Fruit fly (Drosophila melanogaster): ENCODE results near the gene Stat92E.
A peak's percentile ranks its signal among the peaks of the same experiment; 100 is the strongest.

Gene Stat92E

DNA sequence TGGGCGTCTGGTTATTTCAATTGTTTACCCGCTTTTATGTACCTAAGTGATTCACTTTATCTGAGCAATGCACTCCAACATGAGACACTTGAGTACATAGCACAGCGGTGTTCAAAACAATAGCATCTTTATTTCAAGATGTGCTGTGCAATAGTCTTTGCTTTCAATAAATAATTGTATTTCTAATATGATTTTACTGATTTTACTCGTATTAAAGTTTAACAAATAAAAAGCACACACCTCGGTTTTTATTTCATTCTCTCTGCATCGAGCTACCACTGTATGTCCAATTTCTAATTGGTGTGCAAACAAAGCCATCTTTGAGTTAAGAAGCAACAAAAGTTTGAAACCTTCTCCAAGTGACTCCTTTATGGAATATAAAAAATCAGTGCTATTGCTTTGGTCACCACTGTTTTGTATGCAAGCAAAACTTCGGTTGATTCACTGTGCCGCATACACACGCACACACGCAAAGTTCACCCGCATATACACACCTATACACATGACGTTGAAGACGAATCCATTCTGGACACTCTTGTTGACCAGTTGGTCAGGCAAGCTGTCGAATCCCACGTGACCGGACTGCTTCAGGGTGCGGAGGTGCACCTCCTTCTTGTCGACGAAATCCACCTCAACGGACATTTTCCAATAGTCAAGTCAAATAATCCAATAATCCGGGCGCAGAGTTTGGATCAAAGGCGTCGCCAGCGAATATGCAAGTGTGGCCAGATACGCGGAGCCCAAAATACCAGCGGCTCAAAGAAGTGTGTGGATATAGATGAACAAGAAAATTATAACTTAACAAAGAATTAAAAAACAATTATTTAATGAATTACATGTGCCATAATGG lies 35.7 kb upstream of the Stat92E start, which contains the start of gene Septin2 (continued):
- TF ChIP-seq CG8632 (GFP tag; optimal IDR thresholded peaks at IDR 0.05) (peak; percentile 94), CG9139 (GFP tag; optimal IDR thresholded peaks at IDR 0.05) (peak; percentile 80), CG6276 (GFP tag; optimal IDR thresholded peaks at IDR 0.05) (peak; percentile 96), CG3032 (tag; optimal IDR thresholded peaks at IDR 0.05) (peak; percentile 85), Sox14 (GFP tag; optimal IDR thresholded peaks at IDR 0.05) (peak; percentile 93), cyc (GFP tag; optimal IDR thresholded peaks at IDR 0.05) (peak; percentile 92), lz (GFP tag; optimal IDR thresholded peaks at IDR 0.05) (peak; percentile 93), Sox102F (GFP tag; optimal IDR thresholded peaks at IDR 0.05) (peak; percentile 94), vri (GFP tag; optimal IDR thresholded peaks at IDR 0.05) (peak; percentile 84), CG34406 (GFP tag; optimal IDR thresholded peaks at IDR 0.05) (peak; percentile 92), CG32006 (GFP tag; optimal IDR thresholded peaks at IDR 0.05) (peak; percentile 97), fkh (GFP tag; optimal IDR thresholded peaks at IDR 0.05) (peak; percentile 91), CG3919 (GFP tag; optimal IDR thresholded peaks at IDR 0.05) (peak; percentile 94), Smox (GFP tag; optimal IDR thresholded peaks at IDR 0.05) (peak; percentile 94), CG6792 (GFP tag; optimal IDR thresholded peaks at IDR 0.05) (peak; percentile 93)

DNA sequence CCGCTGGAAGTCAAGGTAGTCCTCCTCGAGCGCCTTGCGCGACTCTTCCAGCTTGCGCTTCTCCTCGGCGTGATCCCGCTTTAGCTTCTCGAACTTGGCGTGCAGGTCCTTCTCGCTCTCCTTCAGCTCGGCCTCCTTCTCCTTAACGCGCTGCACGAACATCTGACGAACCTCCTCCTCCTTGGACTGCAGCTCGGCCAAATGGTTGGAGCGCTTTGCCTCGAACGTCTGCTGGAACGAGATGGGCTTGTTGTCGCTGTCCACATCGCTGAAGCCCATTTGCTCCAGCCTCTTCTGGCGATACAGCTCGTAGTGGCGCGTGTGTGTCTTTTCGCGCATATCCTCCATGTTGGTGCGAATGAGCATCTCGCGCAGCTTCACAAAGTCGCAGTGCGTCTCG lies 34.3 kb upstream of the Stat92E start:
- TF ChIP-seq CG6163 (GFP tag; IDR thresholded peaks at IDR 0.05) (peak; percentile 15; the same call in 1 of the 3 replicates), CG15336 (GFP tag; IDR thresholded peaks at IDR 0.05) (no peak), CG34406 (GFP tag; optimal IDR thresholded peaks at IDR 0.05) (no peak), lz (GFP tag; optimal IDR thresholded peaks at IDR 0.05) (no peak), Eip75B (GFP tag; optimal IDR thresholded peaks at IDR 0.05) (no peak), CG3919 (GFP tag; optimal IDR thresholded peaks at IDR 0.05) (no peak), cyc (GFP tag; optimal IDR thresholded peaks at IDR 0.05) (no peak), CG3032 (tag; optimal IDR thresholded peaks at IDR 0.05) (no peak), CG1621 (tag; optimal IDR thresholded peaks at IDR 0.05) (no peak)

DNA sequence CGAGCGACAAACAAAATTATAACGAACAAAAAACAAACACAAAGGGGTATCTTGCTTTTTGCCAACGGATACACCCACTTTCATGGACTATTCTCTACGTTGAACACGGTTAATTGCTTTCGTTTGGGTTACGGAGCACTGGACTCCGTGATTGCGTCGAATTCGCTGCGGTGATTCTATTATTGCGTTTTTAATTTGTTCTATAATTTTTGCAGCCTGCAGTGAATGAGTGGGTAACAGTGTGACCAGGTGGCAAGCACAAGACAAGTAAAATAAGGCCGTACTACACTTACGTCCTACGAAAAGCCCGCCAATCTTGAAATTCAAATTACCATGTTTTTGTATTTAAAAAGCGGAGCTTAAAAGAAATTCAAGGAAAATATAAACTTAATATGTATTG lies 33.5 kb upstream of the Stat92E start, which contains the start of gene CG16953:
CG16953 (minus strand) TSS at position 268 of the 400 bp plus-strand sequence.
- TF ChIP-seq CG8119 (GFP tag; IDR thresholded peaks at IDR 0.05): no peak
- TF ChIP-seq Eip78C (GFP tag): peak; percentile 30
- peak; percentile 64 for TF ChIP-seq Sox14 (GFP tag; optimal IDR thresholded peaks at IDR 0.05)
- no peak for TF ChIP-seq fd59A (GFP tag; optimal IDR thresholded peaks at IDR 0.05)
- TF ChIP-seq CG6854 (GFP tag; optimal IDR thresholded peaks at IDR 0.05): peak; percentile 14

DNA sequence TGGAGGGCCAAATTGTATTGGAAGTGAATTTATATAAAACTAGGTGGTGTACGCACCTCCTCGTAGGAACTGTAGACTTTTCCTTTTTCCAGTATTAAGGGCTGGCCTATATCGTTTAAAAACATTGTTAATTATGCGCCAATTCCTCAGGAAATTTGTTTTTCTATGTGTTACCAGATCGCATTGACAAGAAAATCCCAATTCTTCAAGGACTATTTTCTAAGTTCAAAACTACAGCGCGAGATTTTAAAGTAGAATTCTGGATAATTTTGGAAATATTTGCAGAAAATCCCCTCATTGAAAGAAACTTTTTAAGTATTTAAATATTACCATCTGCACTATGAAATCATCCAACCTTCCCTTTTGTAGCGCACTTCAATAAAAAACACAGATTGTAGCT lies 29.3 kb upstream of the Stat92E start, which contains the start of gene CG34008:
CG34008 (minus strand) TSS at position 147 of the 400 bp plus-strand sequence.
- TF ChIP-seq esn (GFP tag; optimal IDR thresholded peaks at IDR 0.05) (no peak), CG3919 (GFP tag; optimal IDR thresholded peaks at IDR 0.05) (no peak), CG11294 (GFP tag; IDR thresholded peaks at IDR 0.05) (no peak), spab (GFP tag; optimal IDR thresholded peaks at IDR 0.05) (no peak), acj6 (GFP tag; optimal IDR thresholded peaks at IDR 0.05) (no peak), svp (GFP tag) (no peak), Eip78C (GFP tag) (no peak)

DNA sequence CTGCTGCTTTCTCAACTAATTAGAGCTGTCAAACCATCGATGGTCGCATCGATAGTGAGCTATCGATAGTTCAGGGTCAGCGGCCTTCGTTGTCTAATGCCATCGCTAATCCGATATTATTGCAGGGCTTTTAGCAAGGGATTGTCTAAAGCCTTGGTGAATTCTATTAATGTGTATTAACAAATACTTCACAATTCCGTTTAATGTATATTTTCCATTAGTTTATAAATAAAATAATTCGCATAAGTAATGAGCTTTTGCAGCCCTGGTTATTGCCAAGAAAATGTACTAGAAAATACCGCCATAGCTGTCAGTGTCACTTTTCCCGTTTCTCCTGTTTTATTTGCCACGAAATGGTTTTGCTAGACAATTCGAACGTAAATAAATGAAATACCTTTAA lies 27.7 kb upstream of the Stat92E start, which contains the start of the genes EloB and Srp14:
EloB (minus strand) TSS at position 35 of the 400 bp plus-strand sequence.
Srp14 (plus strand) TSS at position 300 of the 400 bp plus-strand sequence.
- TF ChIP-seq Eip78C (GFP tag): peak; percentile 93
- peak; percentile 69 for TF ChIP-seq dsx (GFP tag; optimal IDR thresholded peaks at IDR 0.05; ENCODE audit: poor library complexity, severe bottlenecking)
- no peak for TF ChIP-seq vri (GFP tag; optimal IDR thresholded peaks at IDR 0.05)
- peak; percentile 63 for TF ChIP-seq CG6792 (GFP tag; optimal IDR thresholded peaks at IDR 0.05)
- TF ChIP-seq Sox15 (GFP tag; optimal IDR thresholded peaks at IDR 0.05): peak; percentile 52
- TF ChIP-seq fkh (GFP tag; optimal IDR thresholded peaks at IDR 0.05): peak; percentile 59
- TF ChIP-seq fd59A (GFP tag; optimal IDR thresholded peaks at IDR 0.05): peak; percentile 1
- TF ChIP-seq Hr4 (GFP tag; optimal IDR thresholded peaks at IDR 0.05): no peak
- TF ChIP-seq CG8632 (GFP tag; optimal IDR thresholded peaks at IDR 0.05): peak; percentile 55
- no peak for TF ChIP-seq salr (GFP tag; optimal IDR thresholded peaks at IDR 0.05)
- peak; percentile 84 for TF ChIP-seq lz (GFP tag; optimal IDR thresholded peaks at IDR 0.05)
- no peak for TF ChIP-seq CG6276 (GFP tag; optimal IDR thresholded peaks at IDR 0.05)
- TF ChIP-seq CG16779 (tag; optimal IDR thresholded peaks at IDR 0.05): no peak
- no peak for TF ChIP-seq OdsH (GFP tag; optimal IDR thresholded peaks at IDR 0.05)
- TF ChIP-seq CG7368 (GFP tag; optimal IDR thresholded peaks at IDR 0.05): no peak
- peak; percentile 80 for TF ChIP-seq eg (GFP tag; IDR thresholded peaks at IDR 0.05)
- TF ChIP-seq esn (GFP tag; optimal IDR thresholded peaks at IDR 0.05): peak; percentile 89
- peak; percentile 100 for TF ChIP-seq achi (GFP tag; optimal IDR thresholded peaks at IDR 0.05)
- peak; percentile 31 for TF ChIP-seq Blimp-1 (GFP tag; optimal IDR thresholded peaks at IDR 0.05)
- TF ChIP-seq CG11294 (GFP tag; IDR thresholded peaks at IDR 0.05): no peak
- TF ChIP-seq fd85E (GFP tag; optimal IDR thresholded peaks at IDR 0.05): no peak
- peak; percentile 96 for TF ChIP-seq svp (GFP tag)
- no peak for TF ChIP-seq CG10631 (GFP tag; optimal IDR thresholded peaks at IDR 0.05)
- peak; percentile 79 for TF ChIP-seq CG31627 (GFP tag; optimal IDR thresholded peaks at IDR 0.05)

Data from whole organism, prepupa.